Worm (Caenorhabditis elegans): ENCODE results near the gene clec-149.

The clec-149 gene

ce11 chrIII:869869-870268 lies 46.8 kb downstream of the clec-149 start, which contains the start of gene T24C4.2:
TSS of gene T24C4.2 (minus strand) at chrIII:869969.
- TF ChIP-seq pros-1 (tag; optimal IDR thresholded peaks at IDR 0.05) (no peak), dmd-4 (tag; optimal IDR thresholded peaks at IDR 0.05; ENCODE audit: borderline replicate concordance) (no peak), rnt-1 (tag; optimal IDR thresholded peaks at IDR 0.05) (no peak), ahr-1 (tag; optimal IDR thresholded peaks at IDR 0.05) (no peak), unc-55 (GFP tag; optimal IDR thresholded peaks at IDR 0.05) (no peak), elt-2 (tag; optimal IDR thresholded peaks at IDR 0.05) (no peak), hlh-8 (tag; optimal IDR thresholded peaks at IDR 0.05) (no peak), ceh-31 (tag; optimal IDR thresholded peaks at IDR 0.05) (no peak), T23F11.4 (GFP tag; optimal IDR thresholded peaks at IDR 0.05) (no peak), ceh-2 (tag; optimal IDR thresholded peaks at IDR 0.05) (no peak), che-1 (tag; optimal IDR thresholded peaks at IDR 0.05) (no peak), ref-2 (tag; optimal IDR thresholded peaks at IDR 0.05) (no peak), hlh-13 (GFP tag; optimal IDR thresholded peaks at IDR 0.05) (no peak), F13H6.1 (tag; optimal IDR thresholded peaks at IDR 0.05) (no peak), nhr-232 (tag; optimal IDR thresholded peaks at IDR 0.05) (no peak), pat-9 (tag; optimal IDR thresholded peaks at IDR 0.05) (no peak), ceh-9 (tag; optimal IDR thresholded peaks at IDR 0.05) (no peak), madf-2 (tag; optimal IDR thresholded peaks at IDR 0.05) (no peak), pha-4 (tag; optimal IDR thresholded peaks at IDR 0.05) (no peak), eyg-1 (tag; optimal IDR thresholded peaks at IDR 0.05) (no peak)

- peak; percentile 60 for TF ChIP-seq hlh-30 (tag; optimal IDR thresholded peaks at IDR 0.05; ENCODE audit: insufficient read depth)
- peak; percentile 9 for TF ChIP-seq tbx-2 (tag; optimal IDR thresholded peaks at IDR 0.05)
- no peak for TF ChIP-seq che-1 (tag; optimal IDR thresholded peaks at IDR 0.05)
Measured at ce11 chrIII:870555-870954, 47.5 kb downstream of the clec-149 start.

- TF ChIP-seq sox-2 (GFP tag; IDR thresholded peaks at IDR 0.05) (no peak), unc-42 (tag; optimal IDR thresholded peaks at IDR 0.05) (no peak), odd-2 (tag; optimal IDR thresholded peaks at IDR 0.05) (no peak), ama-1 (optimal IDR thresholded peaks at IDR 0.05) (no peak), ceh-6 (GFP tag; optimal IDR thresholded peaks at IDR 0.05) (no peak)
Measured at ce11 chrIII:872373-872772, 49.4 kb downstream of the clec-149 start, which contains the start of the genes T24C4.3 and clc-20. TSS of gene T24C4.3 (minus strand) at chrIII:872473. TSS of gene clc-20 (plus strand) at chrIII:872583.

- no peak for TF ChIP-seq pqm-1 (tag; optimal IDR thresholded peaks at IDR 0.05)
- no peak for TF ChIP-seq tbx-7 (tag; optimal IDR thresholded peaks at IDR 0.05)
- TF ChIP-seq pag-3 (tag; optimal IDR thresholded peaks at IDR 0.05; ENCODE audit: borderline replicate concordance): no peak
- TF ChIP-seq eyg-1 (tag; optimal IDR thresholded peaks at IDR 0.05): no peak
- TF ChIP-seq hlh-6 (tag; optimal IDR thresholded peaks at IDR 0.05): no peak
- TF ChIP-seq hlh-15 (tag; optimal IDR thresholded peaks at IDR 0.05): no peak
- TF ChIP-seq ceh-9 (tag; optimal IDR thresholded peaks at IDR 0.05): no peak
Measured at ce11 chrIII:873432-873831, 50.4 kb downstream of the clec-149 start, which contains the start of gene clc-19. TSS of gene clc-19 (minus strand) at chrIII:873566.

Data from whole organism, late embryonic.